Worm (Caenorhabditis elegans): ENCODE measurements around the gene F16F9.1.

The F16F9.1 gene

ce11 chrX:8419252-8419651, 27.0 kb upstream of the F16F9.1 start:
- TF ChIP-seq med-1 (GFP tag; optimal IDR thresholded peaks at IDR 0.05; ENCODE audit: insufficient read depth), result no peak

- TF ChIP-seq ztf-23 (GFP tag; IDR thresholded peaks at IDR 0.05) (no peak), cog-1 (tag; optimal IDR thresholded peaks at IDR 0.05) (no peak), T22C8.4 (GFP tag; IDR thresholded peaks at IDR 0.05) (no peak), tab-1 (GFP tag; IDR thresholded peaks at IDR 0.05) (no peak), med-1 (GFP tag; optimal IDR thresholded peaks at IDR 0.05; ENCODE audit: insufficient read depth) (no peak), ref-1 (GFP tag; conservative IDR thresholded peaks at IDR 0.05) (no peak), flt-1 (GFP tag; IDR thresholded peaks at IDR 0.05) (no peak), ztf-29 (GFP tag; IDR thresholded peaks at IDR 0.05) (no peak), klf-2 (GFP tag; conservative IDR thresholded peaks at IDR 0.05) (no peak)
Measured at ce11 chrX:8421594-8421993, 24.6 kb upstream of the F16F9.1 start.

- TF ChIP-seq flt-1 (GFP tag; IDR thresholded peaks at IDR 0.05) (no peak), cog-1 (tag; optimal IDR thresholded peaks at IDR 0.05) (no peak), T22C8.4 (GFP tag; IDR thresholded peaks at IDR 0.05) (no peak), tab-1 (GFP tag; IDR thresholded peaks at IDR 0.05) (no peak), klf-2 (GFP tag; conservative IDR thresholded peaks at IDR 0.05) (no peak), ztf-29 (GFP tag; IDR thresholded peaks at IDR 0.05) (no peak), med-1 (GFP tag; optimal IDR thresholded peaks at IDR 0.05; ENCODE audit: insufficient read depth) (no peak), ref-1 (GFP tag; conservative IDR thresholded peaks at IDR 0.05) (no peak), ztf-23 (GFP tag; IDR thresholded peaks at IDR 0.05) (no peak)
Measured at ce11 chrX:8422020-8422419, 24.2 kb upstream of the F16F9.1 start, which contains the start of gene tag-123. Gene tag-123, minus strand, starts transcription at chrX:8422055.

DNA sequence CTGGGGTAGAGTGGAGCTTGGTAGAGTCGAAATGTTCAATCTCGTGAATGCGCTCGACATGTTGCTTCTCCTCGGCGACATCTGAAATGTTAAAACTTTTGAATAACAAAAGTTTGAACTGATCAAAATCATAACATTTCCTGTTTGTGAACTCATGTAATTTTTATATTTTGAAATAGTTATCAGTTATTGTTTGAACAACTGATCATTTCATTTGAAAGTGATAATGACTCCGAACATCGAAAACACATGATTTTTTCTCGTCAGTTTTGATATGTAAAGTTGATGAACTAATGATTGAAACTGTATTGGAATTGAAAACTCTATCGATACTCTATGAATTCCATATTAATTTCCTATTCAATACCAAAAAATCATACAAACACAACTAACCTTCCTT, 23.0 kb upstream of the F16F9.1 start:
- TF ChIP-seq cog-1 (tag; optimal IDR thresholded peaks at IDR 0.05), result no peak
- no peak for TF ChIP-seq ref-1 (GFP tag; conservative IDR thresholded peaks at IDR 0.05)
- no peak for TF ChIP-seq klf-2 (GFP tag; conservative IDR thresholded peaks at IDR 0.05)
- no peak for TF ChIP-seq tab-1 (GFP tag; IDR thresholded peaks at IDR 0.05)
- no peak for TF ChIP-seq flt-1 (GFP tag; IDR thresholded peaks at IDR 0.05)
- no peak for TF ChIP-seq T22C8.4 (GFP tag; IDR thresholded peaks at IDR 0.05)
- no peak for TF ChIP-seq ztf-29 (GFP tag; IDR thresholded peaks at IDR 0.05)

DNA sequence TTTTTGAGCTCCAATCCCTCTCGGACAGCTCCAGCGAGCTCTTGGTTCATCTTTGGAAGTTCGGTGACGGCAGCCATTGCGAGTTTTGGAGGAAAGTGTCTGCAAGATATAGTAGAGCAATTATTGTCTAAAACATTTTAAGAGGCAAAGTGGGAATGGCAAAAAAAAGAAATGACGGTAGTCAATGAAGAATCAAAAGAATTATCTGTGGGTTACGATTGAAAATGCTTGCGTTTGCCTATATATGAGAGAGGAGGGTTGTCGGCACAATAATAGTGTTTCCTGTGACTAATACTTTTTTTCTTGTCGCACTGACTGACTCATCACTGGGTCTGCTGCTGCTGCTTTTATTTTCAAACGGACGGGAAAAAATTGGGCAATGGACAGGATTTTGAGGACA, 22.6 kb upstream of the F16F9.1 start, which contains the start of gene tth-1:
tth-1 (minus strand) TSS at position 101 of the 400 bp plus-strand sequence.
- TF ChIP-seq ztf-29 (GFP tag; IDR thresholded peaks at IDR 0.05) (no peak), klf-2 (GFP tag; conservative IDR thresholded peaks at IDR 0.05) (no peak), ref-1 (GFP tag; conservative IDR thresholded peaks at IDR 0.05) (no peak), T22C8.4 (GFP tag; IDR thresholded peaks at IDR 0.05) (no peak), flt-1 (GFP tag; IDR thresholded peaks at IDR 0.05) (no peak), med-1 (GFP tag; optimal IDR thresholded peaks at IDR 0.05; ENCODE audit: insufficient read depth) (no peak), tab-1 (GFP tag; IDR thresholded peaks at IDR 0.05) (no peak), cog-1 (tag; optimal IDR thresholded peaks at IDR 0.05) (no peak), ztf-23 (GFP tag; IDR thresholded peaks at IDR 0.05) (no peak)

- no peak for TF ChIP-seq klf-2 (GFP tag; conservative IDR thresholded peaks at IDR 0.05)
- no peak for TF ChIP-seq flt-1 (GFP tag; IDR thresholded peaks at IDR 0.05)
- no peak for TF ChIP-seq cog-1 (tag; optimal IDR thresholded peaks at IDR 0.05)
- no peak for TF ChIP-seq med-1 (GFP tag; optimal IDR thresholded peaks at IDR 0.05; ENCODE audit: insufficient read depth)
Measured at ce11 chrX:8424286-8424685, 21.9 kb upstream of the F16F9.1 start.

DNA sequence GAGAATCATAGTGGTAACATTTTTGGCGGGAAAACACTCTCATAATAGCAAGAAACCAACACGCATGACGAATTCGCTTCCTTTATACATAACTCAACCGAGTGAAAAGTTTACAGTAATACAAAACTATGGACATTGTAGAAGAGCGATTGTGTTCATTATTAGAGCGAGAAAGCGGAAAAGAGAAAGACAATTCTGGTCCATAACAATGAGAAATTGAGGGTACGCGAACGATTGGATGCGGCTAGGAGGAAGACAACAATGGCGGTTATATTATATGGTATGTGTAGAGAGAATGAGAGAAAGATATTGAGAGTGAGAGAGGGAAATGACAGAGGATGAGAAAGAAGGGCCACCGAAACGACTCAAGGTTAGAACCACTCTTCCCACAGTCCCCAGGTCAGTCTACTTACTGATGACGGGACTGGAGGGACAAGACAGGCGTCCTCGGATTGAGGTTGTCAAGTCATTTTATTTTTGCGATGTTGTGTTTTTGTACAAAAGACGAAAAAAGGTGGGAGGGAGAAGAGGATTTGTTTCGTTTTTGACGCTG, 20.0 kb upstream of the F16F9.1 start:
- TF ChIP-seq cog-1 (tag; optimal IDR thresholded peaks at IDR 0.05), result no peak
- no peak for TF ChIP-seq med-1 (GFP tag; optimal IDR thresholded peaks at IDR 0.05; ENCODE audit: insufficient read depth)
- TF ChIP-seq flt-1 (GFP tag; IDR thresholded peaks at IDR 0.05), result no peak
- TF ChIP-seq T22C8.4 (GFP tag; IDR thresholded peaks at IDR 0.05), result no peak
- TF ChIP-seq ref-1 (GFP tag; conservative IDR thresholded peaks at IDR 0.05), result no peak
- TF ChIP-seq tab-1 (GFP tag; IDR thresholded peaks at IDR 0.05), result no peak
- TF ChIP-seq ztf-23 (GFP tag; IDR thresholded peaks at IDR 0.05), result no peak
- TF ChIP-seq klf-2 (GFP tag; conservative IDR thresholded peaks at IDR 0.05), result no peak
- no peak for TF ChIP-seq ztf-29 (GFP tag; IDR thresholded peaks at IDR 0.05)

ce11 chrX:8428319-8428888, 17.8 kb upstream of the F16F9.1 start, which contains the start of gene F08F1.3:
Gene F08F1.3, plus strand, starts transcription at chrX:8428838.
- TF ChIP-seq T22C8.4 (GFP tag; IDR thresholded peaks at IDR 0.05) (no peak), ztf-29 (GFP tag; IDR thresholded peaks at IDR 0.05) (no peak), klf-2 (GFP tag; conservative IDR thresholded peaks at IDR 0.05) (no peak), ref-1 (GFP tag; conservative IDR thresholded peaks at IDR 0.05) (no peak), med-1 (GFP tag; optimal IDR thresholded peaks at IDR 0.05; ENCODE audit: insufficient read depth) (no peak), ztf-23 (GFP tag; IDR thresholded peaks at IDR 0.05) (no peak), tab-1 (GFP tag; IDR thresholded peaks at IDR 0.05) (no peak), flt-1 (GFP tag; IDR thresholded peaks at IDR 0.05) (no peak), cog-1 (tag; optimal IDR thresholded peaks at IDR 0.05) (no peak)

DNA sequence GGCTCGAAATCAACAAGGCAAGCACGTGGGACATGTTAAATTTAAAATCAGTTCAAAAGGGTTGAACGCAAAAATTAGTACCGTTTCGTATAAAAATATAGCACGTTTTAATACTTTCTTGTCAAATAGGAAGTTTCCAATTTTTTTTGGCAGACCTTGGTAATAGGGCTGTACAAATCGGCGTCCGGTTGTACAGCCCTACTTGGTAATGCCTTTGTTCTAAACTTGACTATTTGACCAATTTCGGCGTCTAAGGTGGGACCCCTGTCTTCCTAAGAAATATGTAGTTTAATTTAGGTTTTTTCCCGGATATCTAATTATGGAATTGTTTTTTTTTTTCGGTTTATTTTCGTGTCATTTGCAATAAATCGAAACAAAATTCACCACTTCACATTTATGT, 16.7 kb upstream of the F16F9.1 start:
- TF ChIP-seq T22C8.4 (GFP tag; IDR thresholded peaks at IDR 0.05) (no peak), ref-1 (GFP tag; conservative IDR thresholded peaks at IDR 0.05) (no peak), tab-1 (GFP tag; IDR thresholded peaks at IDR 0.05) (no peak)

DNA sequence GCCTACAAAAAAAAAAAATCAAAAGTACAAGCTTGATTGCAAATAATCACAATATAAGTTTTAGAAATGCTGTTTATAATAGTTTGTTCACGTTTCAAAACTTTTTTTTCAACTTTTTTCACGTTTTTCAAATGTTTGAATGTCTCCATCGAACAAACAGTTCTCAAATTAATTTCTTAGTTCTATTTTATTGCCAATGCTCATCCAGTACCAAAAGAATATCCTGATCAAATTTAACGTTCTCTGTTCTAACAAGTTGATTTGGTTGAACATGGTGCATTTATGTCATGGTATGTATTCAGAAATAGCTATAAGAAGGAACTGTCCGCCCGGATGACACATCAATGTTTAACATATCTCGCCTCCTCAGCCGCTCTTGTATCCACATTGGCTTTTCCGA, 13.8 kb upstream of the F16F9.1 start, which contains the start of gene kin-9:
kin-9 (plus strand) TSS at position 301 of the 400 bp plus-strand sequence.
- TF ChIP-seq cog-1 (tag; optimal IDR thresholded peaks at IDR 0.05) (no peak), med-1 (GFP tag; optimal IDR thresholded peaks at IDR 0.05; ENCODE audit: insufficient read depth) (no peak), flt-1 (GFP tag; IDR thresholded peaks at IDR 0.05) (no peak), ref-1 (GFP tag; conservative IDR thresholded peaks at IDR 0.05) (no peak), klf-2 (GFP tag; conservative IDR thresholded peaks at IDR 0.05) (no peak)
